Fruit fly (Drosophila melanogaster) whole organism, embryonic: Measurements from ENCODE around the gene CG31974.

Experiments
- B-H1 ChIP-seq: fragments of 200-800 bp; sonication (Bioruptor generic); IDR thresholded peaks from 3 replicates; pipeline ENCODE4 v1.3.6; 2022; ENCODE audit warnings: missing biosample characterization, missing genetic modification characterization
- BtbVII ChIP-seq: fragments of 200-800 bp; sonication (Bioruptor generic); optimal IDR thresholded peaks from 3 replicates; lab custom pipeline; 2017; ENCODE audit warnings: missing biosample characterization, mild to moderate bottlenecking, missing genetic modification characterization
- CG10462 ChIP-seq: fragments of 200-800 bp; sonication (Bioruptor generic); optimal IDR thresholded peaks from 2 replicates; lab custom pipeline; 2016; ENCODE audit warnings: missing biosample characterization, missing genetic modification characterization
- CG12391 ChIP-seq: fragments of 200-800 bp; sonication (Bioruptor generic); optimal IDR thresholded peaks from 3 replicates; lab custom pipeline; 2018; ENCODE audit warnings: missing biosample characterization, mild to moderate bottlenecking, missing genetic modification characterization, moderate library complexity
- CG12659 ChIP-seq: fragments of 200-800 bp; sonication (Bioruptor generic); optimal IDR thresholded peaks from 3 replicates; lab custom pipeline; 2017; ENCODE audit warnings: mild to moderate bottlenecking, missing biosample characterization, missing genetic modification reagents, missing genetic modification characterization
- CG13894 ChIP-seq: fragments of 200-800 bp; sonication (Bioruptor generic); optimal IDR thresholded peaks from 3 replicates; lab custom pipeline; 2018; ENCODE audit warnings: missing biosample characterization, mild to moderate bottlenecking, missing genetic modification characterization, moderate library complexity
- CG1529 ChIP-seq: fragments of 200-800 bp; sonication (Bioruptor generic); optimal IDR thresholded peaks from 3 replicates; lab custom pipeline; 2018; ENCODE audit warnings: missing biosample characterization, missing genetic modification characterization
- CG17361 ChIP-seq: fragments of 200-800 bp; sonication (Bioruptor generic); IDR thresholded peaks from 3 replicates; pipeline ENCODE4 v1.3.6; 2022; ENCODE audit warnings: missing biosample characterization, missing genetic modification characterization
- CG17568 ChIP-seq: fragments of 200-800 bp; sonication (Bioruptor generic); optimal IDR thresholded peaks from 2 replicates; lab custom pipeline; 2018; ENCODE audit warnings: missing biosample characterization, mild to moderate bottlenecking, missing genetic modification characterization, moderate library complexity
- CG1792 ChIP-seq: fragments of 200-800 bp; sonication (Bioruptor generic); optimal IDR thresholded peaks from 2 replicates; lab custom pipeline; 2016; ENCODE audit warnings: missing biosample characterization, missing genetic modification characterization
- CG1832 ChIP-seq: fragments of 200-800 bp; sonication (Bioruptor generic); optimal IDR thresholded peaks from 2 replicates; lab custom pipeline; 2017; ENCODE audit warnings: missing biosample characterization, mild to moderate bottlenecking, missing genetic modification characterization, inconsistent platforms
- CG30403 ChIP-seq: fragments of 200-800 bp; sonication (Bioruptor generic); optimal IDR thresholded peaks from 3 replicates; lab custom pipeline; 2016; ENCODE audit warnings: missing biosample characterization, missing genetic modification characterization
- CG3726 ChIP-seq: fragments of 200-800 bp; sonication (Bioruptor generic); IDR thresholded peaks from 3 replicates; pipeline ENCODE4, ENCODE4 v1.3.6; 2022; ENCODE audit warnings: missing biosample characterization, missing genetic modification characterization
- CG4404 ChIP-seq: fragments of 200-800 bp; sonication (Bioruptor generic); IDR thresholded peaks from 2 replicates; pipeline ENCODE4 v1.3.6; 2022; ENCODE audit warnings: missing biosample characterization, missing genetic modification characterization
- CG4854 ChIP-seq: fragments of 200-800 bp; sonication (Bioruptor generic); optimal IDR thresholded peaks from 2 replicates; lab custom pipeline; 2016; ENCODE audit warnings: missing biosample characterization, missing genetic modification characterization, inconsistent platforms
- CG8478 ChIP-seq: fragments of >200 bp; optimal IDR thresholded peaks from 2 replicates; lab custom pipeline; 2018
- CG9609 ChIP-seq: fragments of 200-800 bp; sonication (Bioruptor generic); optimal IDR thresholded peaks from 3 replicates; lab custom pipeline; 2016; ENCODE audit warnings: missing biosample characterization, missing genetic modification characterization
- Camta ChIP-seq: fragments of 200-800 bp; sonication (Bioruptor generic); optimal IDR thresholded peaks from 2 replicates; lab custom pipeline; 2016; ENCODE audit warnings: missing biosample characterization, missing genetic modification characterization
- CkIIα-i1 ChIP-seq: fragments of 200-800 bp; sonication (Bioruptor generic); IDR thresholded peaks from 2 replicates; pipeline ENCODE4 v1.3.6; 2022; ENCODE audit warnings: missing biosample characterization, missing genetic modification characterization
- Dip2 ChIP-seq: fragments of 200-800 bp; sonication (Bioruptor generic); IDR thresholded peaks from 2 replicates; pipeline ENCODE4 v1.3.6; 2022; ENCODE audit warnings: missing biosample characterization, missing genetic modification characterization
- E2f2 ChIP-seq: fragments of 200-800 bp; sonication (Bioruptor generic); IDR thresholded peaks from 2 replicates; pipeline ENCODE4 v1.3.6; 2022; ENCODE audit warnings: missing biosample characterization, missing genetic modification characterization
- Ets65A ChIP-seq: fragments of 200-800 bp; sonication (Bioruptor generic); peaks from one replicate; lab custom pipeline; 2016; ENCODE audit warnings: missing biosample characterization, missing genetic modification characterization
- Hr39 ChIP-seq: fragments of >200 bp; optimal IDR thresholded peaks from 2 replicates; lab custom pipeline; 2017
- Hsf ChIP-seq: fragments of 200-800 bp; sonication (Bioruptor generic); optimal IDR thresholded peaks from 3 replicates; lab custom pipeline; 2016; ENCODE audit warnings: missing biosample characterization, missing genetic modification characterization
- MBD-R2 ChIP-seq: fragments of 200-800 bp; sonication (Bioruptor generic); IDR thresholded peaks from 2 replicates; pipeline ENCODE4 v1.3.6; 2022; ENCODE audit warnings: missing biosample characterization, missing genetic modification characterization
- NC2α ChIP-seq: fragments of 200-800 bp; sonication (Bioruptor generic); optimal IDR thresholded peaks from 2 replicates; lab custom pipeline; 2016; ENCODE audit warnings: missing biosample characterization, missing genetic modification characterization
- NK7.1 ChIP-seq: fragments of 200-800 bp; sonication (Bioruptor generic); optimal IDR thresholded peaks from 3 replicates; lab custom pipeline; 2016; ENCODE audit warnings: missing biosample characterization, missing genetic modification characterization
- Sox100B ChIP-seq: fragments of 200-800 bp; sonication (Bioruptor generic); optimal IDR thresholded peaks from 3 replicates; lab custom pipeline; 2018; ENCODE audit warnings: missing biosample characterization, mild to moderate bottlenecking, missing genetic modification characterization
- Spps ChIP-seq: fragments of 200-800 bp; sonication (Bioruptor generic); optimal IDR thresholded peaks from 2 replicates; lab custom pipeline; 2018; ENCODE audit warnings: missing biosample characterization, mild to moderate bottlenecking, missing genetic modification characterization
- dati ChIP-seq: fragments of 200-800 bp; sonication (Bioruptor generic); IDR thresholded peaks from 2 replicates; pipeline ENCODE4 v1.3.6; 2022; ENCODE audit warnings: missing biosample characterization, missing genetic modification characterization
- emc ChIP-seq: fragments of 200-800 bp; sonication (Bioruptor generic); optimal IDR thresholded peaks from 2 replicates; lab custom pipeline; 2016; ENCODE audit warnings: missing biosample characterization, missing genetic modification characterization
- fd64A ChIP-seq: fragments of 200-800 bp; sonication (Bioruptor generic); optimal IDR thresholded peaks from 3 replicates; lab custom pipeline; 2018; ENCODE audit warnings: missing biosample characterization, mild to moderate bottlenecking, missing genetic modification characterization
- gcm2 ChIP-seq: fragments of 200-800 bp; sonication (Bioruptor generic); optimal IDR thresholded peaks from 2 replicates; lab custom pipeline; 2016; ENCODE audit warnings: missing biosample characterization, missing genetic modification characterization
- hkb ChIP-seq, 2 experiments: fragments of 200-800 bp in 1 of 2; fragments of >200 bp in 1 of 2; sonication (Bioruptor generic) in 1 of 2; IDR thresholded peaks in 1 of 2; optimal IDR thresholded peaks in 1 of 2; 2 replicates each; pipeline versions ENCODE4 v1.3.6 to Lab custom; 2017 to 2022; ENCODE audit warnings: missing biosample characterization in 1 of 2, missing genetic modification characterization in 1 of 2
- lola ChIP-seq, 3 experiments: fragments of >200 bp in 2 of 3; fragments of 200-800 bp in 1 of 3; sonication (Bioruptor generic) in 1 of 3; optimal IDR thresholded peaks; 2 replicates each; lab custom pipeline; 2017 to 2019; ENCODE audit warnings: missing biosample characterization in 3 of 3, missing genetic modification characterization in 3 of 3, mild to moderate bottlenecking in 1 of 3, moderate library complexity in 1 of 3
- nau ChIP-seq: fragments of 200-800 bp; sonication (Bioruptor generic); optimal IDR thresholded peaks from 3 replicates; lab custom pipeline; 2017; ENCODE audit warnings: missing biosample characterization, mild to moderate bottlenecking, missing genetic modification characterization, missing genetic modification reagents
- pfk ChIP-seq: fragments of 200-800 bp; sonication (Bioruptor generic); optimal IDR thresholded peaks from 2 replicates; lab custom pipeline; 2018; ENCODE audit warnings: missing biosample characterization, mild to moderate bottlenecking, missing genetic modification characterization, moderate library complexity
- run ChIP-seq: fragments of 200-800 bp; sonication (Bioruptor generic); optimal IDR thresholded peaks from 3 replicates; lab custom pipeline; 2018; ENCODE audit warnings: missing biosample characterization, mild to moderate bottlenecking, missing genetic modification characterization
- schlank ChIP-seq: fragments of 200-800 bp; sonication (Bioruptor generic); optimal IDR thresholded peaks from 2 replicates; lab custom pipeline; 2018; ENCODE audit warnings: missing biosample characterization, mild to moderate bottlenecking, missing genetic modification characterization
- slbo ChIP-seq: fragments of 200-800 bp; sonication (Bioruptor generic); IDR thresholded peaks from 2 replicates; pipeline ENCODE4 v1.3.6; 2022; ENCODE audit warnings: missing biosample characterization, missing genetic modification characterization
- sna ChIP-seq: fragments of 200-800 bp; sonication (Bioruptor generic); IDR thresholded peaks from 2 replicates; pipeline ENCODE4 v1.3.6; 2022; ENCODE audit warnings: missing biosample characterization, missing genetic modification characterization; ENCODE audit not compliant: partially characterized antibody
- unc-4 ChIP-seq: fragments of 200-800 bp; sonication (Bioruptor generic); IDR thresholded peaks from 2 replicates; pipeline ENCODE4 v1.3.6; 2022; ENCODE audit warnings: missing biosample characterization, missing genetic modification characterization; ENCODE audit not compliant: partially characterized antibody
- vfl ChIP-seq: fragments of 200-800 bp; sonication (Bioruptor generic); optimal IDR thresholded peaks from 2 replicates; lab custom pipeline; 2016; ENCODE audit warnings: missing biosample characterization, missing genetic modification characterization
- vnd ChIP-seq: fragments of 200-800 bp; sonication (Bioruptor generic); IDR thresholded peaks from 3 replicates; pipeline ENCODE4 v1.3.6; 2022; ENCODE audit warnings: missing biosample characterization, missing genetic modification characterization; ENCODE audit not compliant: partially characterized antibody
- zf30C ChIP-seq: fragments of 200-800 bp; sonication (Bioruptor generic); optimal IDR thresholded peaks from 3 replicates; lab custom pipeline; 2018; ENCODE audit warnings: missing biosample characterization, mild to moderate bottlenecking, missing genetic modification characterization

Gene CG31974

dm6 chr2L:131466-132270 lies 11.2 kb downstream of the CG31974 start, which contains the start of gene Gs1 (continued):
- no peak for TF ChIP-seq NC2α (GFP tag; lab: Kevin White, UChicago)
- no peak for TF ChIP-seq CG10462
- TF ChIP-seq CG4854 = no peak
- no peak for TF ChIP-seq hkb (optimal IDR thresholded peaks at IDR 0.05; lab: Kevin White, UChicago)
- peak; percentile 49; the same call in 1 of the 2 replicates for TF ChIP-seq hkb (GFP tag; IDR thresholded peaks at IDR 0.05; lab: Robert Waterston, UW)
- no peak for TF ChIP-seq CG1832 (GFP tag; lab: Kevin White, UChicago)
- TF ChIP-seq vfl = no peak
- no peak for TF ChIP-seq CG8478 (lab: Kevin White, UChicago)
- TF ChIP-seq BtbVII (GFP tag; lab: Kevin White, UChicago) = peak; percentile 74
- no peak for TF ChIP-seq dati (GFP tag; lab: Robert Waterston, UW)
- peak; percentile 48 for TF ChIP-seq nau
- no peak for TF ChIP-seq gcm2 (GFP tag; lab: Kevin White, UChicago)
- TF ChIP-seq Dip2 (GFP tag; lab: Robert Waterston, UW) = no peak
- peak; percentile 52 for TF ChIP-seq unc-4 (GFP tag; lab: Robert Waterston, UW)
- peak; percentile 7 for TF ChIP-seq run (tag; lab: Kevin White, UChicago)
- TF ChIP-seq Sox100B = no peak

DNA sequence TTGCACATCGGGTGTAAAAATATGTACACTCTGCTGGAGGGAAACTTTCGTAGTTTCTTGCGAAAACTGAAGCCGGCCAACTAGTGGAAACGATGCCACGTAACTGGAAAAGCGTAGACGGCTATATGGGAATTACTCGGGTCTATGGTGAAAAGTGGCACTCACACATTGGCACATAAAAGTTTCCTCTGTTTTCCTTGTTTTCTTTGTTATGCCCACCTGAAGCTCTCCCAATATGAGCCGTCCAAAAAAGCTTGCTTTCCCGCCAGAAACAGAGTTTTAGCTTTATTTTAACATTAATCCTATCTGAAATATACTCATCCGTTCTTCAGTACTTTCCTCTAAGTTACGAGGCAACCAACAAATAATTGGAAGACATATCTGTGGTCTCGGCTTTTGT lies 12.2 kb downstream of the CG31974 start, which contains the start of gene CG3164:
Gene CG3164, minus strand, starts transcription at position 101 of the 400 bp plus-strand sequence.
- TF ChIP-seq CG9609 (no peak), CG17361 (GFP tag; lab: Robert Waterston, UW) (no peak), lola (GFP tag; optimal IDR thresholded peaks at IDR 0.05; lab: Kevin White, UChicago) (peak in 1 of 3 experiments; percentile 22), CG13894 (tag; lab: Kevin White, UChicago) (peak; percentile 76), CG3726 (no peak), Hsf (GFP tag; lab: Kevin White, UChicago) (no peak), Camta (GFP tag; lab: Kevin White, UChicago) (no peak), CG17568 (GFP tag; lab: Kevin White, UChicago) (no peak), slbo (GFP tag; lab: Robert Waterston, UW) (no peak), zf30C (GFP tag; lab: Kevin White, UChicago) (no peak)

- TF ChIP-seq Spps (no peak), MBD-R2 (no peak), run (tag; lab: Kevin White, UChicago) (peak; percentile 62), CkIIα-i1 (GFP tag; lab: Robert Waterston, UW) (no peak), pfk (peak; percentile 57), E2f2 (GFP tag; lab: Robert Waterston, UW) (peak; percentile 23; the same call in 1 of the 2 replicates), CG4404 (GFP tag; lab: Robert Waterston, UW) (no peak), emc (no peak), CG1792 (GFP tag; lab: Kevin White, UChicago) (no peak), CG1529 (GFP tag; lab: Kevin White, UChicago) (no peak), CG12659 (GFP tag; lab: Kevin White, UChicago) (peak; percentile 60), CG30403 (GFP tag; lab: Kevin White, UChicago) (no peak), sna (no peak; the same call in 1 of the 2 replicates), fd64A (GFP tag; lab: Kevin White, UChicago) (no peak), B-H1 (GFP tag; lab: Robert Waterston, UW) (no peak; the same call in 2 of the 3 replicates), CG12391 (tag; lab: Kevin White, UChicago) (peak; percentile 29), BtbVII (GFP tag; lab: Kevin White, UChicago) (peak; percentile 72), NK7.1 (GFP tag; lab: Kevin White, UChicago) (no peak), Ets65A (GFP tag; lab: Kevin White, UChicago) (no peak), schlank (tag; lab: Kevin White, UChicago) (no peak), Hr39 (lab: Kevin White, UChicago) (no peak), vnd (GFP tag; lab: Robert Waterston, UW) (no peak)
These were observed 13.6 kb downstream of the CG31974 start for dm6 chr2L:128977-129941.
